Fruit fly (Drosophila melanogaster) whole organism: ENCODE results near the gene CG14669.

Source experiments
- pan ChIP-seq: fragments of >200 bp; optimal IDR thresholded peaks from 2 replicates; lab custom pipeline; 2017
- psq ChIP-seq: fragments of >200 bp; optimal IDR thresholded peaks from 2 replicates; lab custom pipeline; 2017
- usp ChIP-seq: fragments of >200 bp; optimal IDR thresholded peaks from 2 replicates; lab custom pipeline; 2017; ENCODE audit warnings: missing biosample characterization, missing genetic modification characterization, mixed read lengths

DNA sequence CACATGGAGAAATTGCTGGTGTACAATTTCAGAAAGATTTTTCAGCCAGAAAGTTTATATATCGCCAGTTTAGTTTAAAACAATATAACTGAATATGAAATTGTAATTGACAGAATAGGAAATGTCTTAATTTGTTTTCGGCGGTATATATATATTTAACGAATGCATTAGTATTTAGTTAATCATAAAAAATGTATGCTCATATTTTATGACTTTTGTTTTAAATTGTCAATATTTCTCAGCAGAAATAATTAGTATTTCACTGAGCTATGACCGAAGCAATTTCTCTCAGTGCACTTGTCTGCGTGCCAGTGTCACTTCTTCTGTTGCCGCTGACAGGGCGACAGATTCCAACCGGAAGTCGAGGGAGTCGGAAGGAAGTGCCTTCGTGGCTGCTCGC, 1.3 kb upstream of the CG14669 start:
- TF ChIP-seq psq (lab: Kevin White, UChicago) (no peak), usp (GFP tag; lab: Kevin White, UChicago) (no peak), pan (lab: Kevin White, UChicago) (no peak)
